Fruit fly (Drosophila melanogaster): Measurements from ENCODE around the gene CG43736.
A peak's percentile ranks its signal among the peaks of the same experiment; 100 is the strongest.

CG43736 gene

DNA sequence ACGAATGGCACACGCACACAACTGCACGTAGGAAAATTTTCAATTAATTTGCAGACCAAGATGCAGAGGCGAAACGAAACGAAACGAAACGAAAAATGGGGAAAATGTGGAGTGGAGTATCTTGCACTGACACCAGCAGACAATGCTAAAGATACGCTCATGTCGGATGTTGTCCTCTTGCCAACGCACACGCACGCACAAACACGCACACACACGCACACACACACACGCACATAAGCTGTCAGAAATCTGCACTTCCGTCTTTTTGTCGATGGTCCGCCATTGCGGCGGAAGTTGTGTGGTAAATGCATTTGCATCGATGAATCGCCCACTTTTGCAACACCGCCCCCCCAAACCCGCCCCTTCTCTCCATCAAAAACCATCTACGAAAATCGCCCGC lies 65.4 kb downstream of the CG43736 start:
- TF ChIP-seq Sry-δ (GFP tag; optimal IDR thresholded peaks at IDR 0.05) (no peak), Hr39 (optimal IDR thresholded peaks at IDR 0.05) (peak; percentile 93), Usf (GFP tag; optimal IDR thresholded peaks at IDR 0.05) (no peak), CG17186 (GFP tag; optimal IDR thresholded peaks at IDR 0.05) (no peak), Xbp1 (GFP tag; optimal IDR thresholded peaks at IDR 0.05) (no peak), CG30431 (GFP tag; optimal IDR thresholded peaks at IDR 0.05) (no peak)

Data from whole organism, embryonic.